Worm (Caenorhabditis elegans) whole organism, L1 larva: ENCODE data around the gene T23G7.3.
A peak's percentile ranks its signal among the peaks of the same experiment; 100 is the strongest.

Experiments used
- C04F5.9 ChIP-seq: sonication (generic microtip); optimal IDR thresholded peaks from 2 replicates; lab custom pipeline; 2016; ENCODE audit warnings: missing genetic modification characterization, missing compliant biosample characterization
- C16A3.4 ChIP-seq: fragments of 150-350 bp; optimal IDR thresholded peaks from 2 replicates; lab custom pipeline; 2014; ENCODE audit warnings: missing biosample characterization, missing genetic modification characterization
- C34B4.2 ChIP-seq: sonication (generic microtip); optimal IDR thresholded peaks from 2 replicates; lab custom pipeline; 2017; ENCODE audit warnings: mild to moderate bottlenecking, missing genetic modification characterization, missing compliant biosample characterization
- F16B12.6 ChIP-seq: fragments of 150-350 bp; optimal IDR thresholded peaks from 2 replicates; lab custom pipeline; 2014; ENCODE audit warnings: missing biosample characterization, missing genetic modification characterization
- Y116A8C.19 ChIP-seq: sonication (generic microtip); optimal IDR thresholded peaks from 2 replicates; lab custom pipeline; 2016; ENCODE audit warnings: missing compliant biosample characterization, missing genetic modification characterization, borderline replicate concordance
- aha-1 ChIP-seq: fragments of 150-350 bp; optimal IDR thresholded peaks from 2 replicates; lab custom pipeline; 2014; ENCODE audit warnings: missing biosample characterization, missing genetic modification characterization
- alr-1 ChIP-seq: fragments of 200-800 bp; sonication (Bioruptor generic); optimal IDR thresholded peaks from 2 replicates; lab custom pipeline; 2018; ENCODE audit warnings: borderline replicate concordance, mild to moderate bottlenecking, missing genetic modification characterization, missing compliant biosample characterization
- aly-2 ChIP-seq: fragments of 150-350 bp; optimal IDR thresholded peaks from 2 replicates; lab custom pipeline; 2014; ENCODE audit warnings: missing biosample characterization, missing genetic modification characterization
- ama-1 ChIP-seq: fragments of 150-350 bp; optimal IDR thresholded peaks from 2 replicates; lab custom pipeline; 2014
- blmp-1 ChIP-seq: fragments of 150-350 bp; optimal IDR thresholded peaks from 2 replicates; lab custom pipeline; 2014; ENCODE audit warnings: missing biosample characterization, missing genetic modification characterization
- ceh-63 ChIP-seq: fragments of 200-800 bp; sonication (Bioruptor generic); optimal IDR thresholded peaks from 2 replicates; lab custom pipeline; 2018; ENCODE audit warnings: mild to moderate bottlenecking, missing genetic modification characterization, missing compliant biosample characterization
- ceh-8 ChIP-seq: fragments of 200-800 bp; sonication (Bioruptor generic); optimal IDR thresholded peaks from 2 replicates; lab custom pipeline; 2018; ENCODE audit warnings: mild to moderate bottlenecking, missing genetic modification characterization, moderate library complexity, missing compliant biosample characterization
- ceh-82 ChIP-seq, 3 experiments: fragments of 150-350 bp in 1 of 3; sonication (generic microtip) in 2 of 3; optimal IDR thresholded peaks; 2 replicates each; lab custom pipeline; 2014 to 2017; ENCODE audit warnings: missing biosample characterization in 3 of 3, missing genetic modification characterization in 3 of 3
- ceh-88 ChIP-seq: fragments of 200-800 bp; sonication (Bioruptor generic); IDR thresholded peaks from 2 replicates; pipeline ENCODE4 v1.3.6; 2022; ENCODE audit warnings: missing genetic modification characterization, missing compliant biosample characterization
- ceh-90 ChIP-seq: sonication (generic microtip); optimal IDR thresholded peaks from 2 replicates; lab custom pipeline; 2016; ENCODE audit warnings: missing genetic modification characterization, missing compliant biosample characterization
- ces-1 ChIP-seq: fragments of 150-350 bp; optimal IDR thresholded peaks from 2 replicates; lab custom pipeline; 2014; ENCODE audit warnings: missing biosample characterization, missing genetic modification reagents, missing genetic modification characterization
- dpl-1 ChIP-seq, 3 experiments: fragments of 150-350 bp in 2 of 3; sonication (generic microtip) in 1 of 3; optimal IDR thresholded peaks; 2 replicates each; lab custom pipeline; 2014 to 2017; ENCODE audit warnings: missing biosample characterization in 3 of 3, missing genetic modification characterization in 3 of 3, missing genetic modification reagents in 3 of 3
- dsc-1 ChIP-seq: sonication (generic microtip); optimal IDR thresholded peaks from 2 replicates; lab custom pipeline; 2016; ENCODE audit warnings: mild to moderate bottlenecking, missing genetic modification characterization, missing compliant biosample characterization
- efl-1 ChIP-seq, 4 experiments: fragments of 150-350 bp; optimal IDR thresholded peaks in 3 of 4; peaks in 1 of 4; 1 replicate in 1 of 4; 2 replicates in 3 of 4; lab custom pipeline; 2014; ENCODE audit warnings: missing biosample characterization in 2 of 4, missing genetic modification characterization in 2 of 4, missing genetic modification reagents in 2 of 4
- egl-27 ChIP-seq, 2 experiments: fragments of 150-350 bp in 1 of 2; sonication (generic microtip); optimal IDR thresholded peaks; 3 replicates each; lab custom pipeline; 2017 to 2018; ENCODE audit warnings: missing biosample characterization in 2 of 2, missing genetic modification characterization in 2 of 2, missing genetic modification reagents in 2 of 2
- elt-2 ChIP-seq: sonication (generic microtip); optimal IDR thresholded peaks from 2 replicates; lab custom pipeline; 2016; ENCODE audit warnings: missing genetic modification characterization, mild to moderate bottlenecking, inconsistent platforms, missing compliant biosample characterization, missing genetic modification reagents
- fkh-10 ChIP-seq: sonication (generic microtip); optimal IDR thresholded peaks from 2 replicates; lab custom pipeline; 2017; ENCODE audit warnings: missing biosample characterization, missing genetic modification reagents, missing genetic modification characterization
- fkh-8 ChIP-seq: sonication (generic microtip); optimal IDR thresholded peaks from 2 replicates; lab custom pipeline; 2016; ENCODE audit warnings: mild to moderate bottlenecking, missing genetic modification characterization, missing compliant biosample characterization
- fos-1 ChIP-seq: fragments of 150-350 bp; optimal IDR thresholded peaks from 2 replicates; lab custom pipeline; 2014; ENCODE audit warnings: missing biosample characterization, missing genetic modification characterization
- grh-1 ChIP-seq: fragments of 200-800 bp; sonication (Bioruptor generic); IDR thresholded peaks from 2 replicates; pipeline ENCODE4 v1.3.6; 2022; ENCODE audit warnings: missing genetic modification reagents, missing genetic modification characterization, missing compliant biosample characterization
- irx-1 ChIP-seq: sonication (generic microtip); optimal IDR thresholded peaks from 2 replicates; lab custom pipeline; 2016; ENCODE audit warnings: missing genetic modification characterization, missing compliant biosample characterization
- jun-1 ChIP-seq: fragments of 150-350 bp; optimal IDR thresholded peaks from 2 replicates; lab custom pipeline; 2014; ENCODE audit warnings: missing biosample characterization, missing genetic modification reagents, missing genetic modification characterization
- lin-14 ChIP-seq: fragments of 200-800 bp; sonication (Bioruptor generic); optimal IDR thresholded peaks from 2 replicates; lab custom pipeline; 2018; ENCODE audit warnings: mild to moderate bottlenecking, missing genetic modification characterization, moderate library complexity, missing compliant biosample characterization
- lin-39 ChIP-seq: fragments of 150-350 bp; optimal IDR thresholded peaks from 2 replicates; lab custom pipeline; 2014; ENCODE audit warnings: missing biosample characterization, missing genetic modification reagents, missing genetic modification characterization
- lir-3 ChIP-seq: sonication (generic microtip); optimal IDR thresholded peaks from 2 replicates; lab custom pipeline; 2016; ENCODE audit warnings: mild to moderate bottlenecking, missing genetic modification characterization, moderate library complexity, missing compliant biosample characterization; ENCODE audit not compliant: poor library complexity
- mep-1 ChIP-seq: fragments of 150-350 bp; optimal IDR thresholded peaks from 2 replicates; lab custom pipeline; 2014; ENCODE audit warnings: missing biosample characterization, missing genetic modification characterization
- nhr-19 ChIP-seq: fragments of 200-800 bp; sonication (Bioruptor generic); conservative IDR thresholded peaks from 2 replicates; pipeline ENCODE4 v1.3.6; 2022; ENCODE audit warnings: missing genetic modification characterization, missing compliant biosample characterization
- nhr-237 ChIP-seq: fragments of 150-350 bp; optimal IDR thresholded peaks from 2 replicates; lab custom pipeline; 2014; ENCODE audit warnings: missing biosample characterization, missing genetic modification characterization
- nhr-76 ChIP-seq: sonication (generic microtip); optimal IDR thresholded peaks from 2 replicates; lab custom pipeline; 2017; ENCODE audit warnings: missing biosample characterization, missing genetic modification characterization
- nhr-77 ChIP-seq: fragments of 150-350 bp; optimal IDR thresholded peaks from 2 replicates; lab custom pipeline; 2014; ENCODE audit warnings: missing biosample characterization, missing genetic modification characterization
- nhr-84 ChIP-seq: sonication (generic microtip); optimal IDR thresholded peaks from 2 replicates; lab custom pipeline; 2017; ENCODE audit warnings: missing biosample characterization, missing genetic modification characterization
- rnt-1 ChIP-seq: sonication (generic microtip); optimal IDR thresholded peaks from 2 replicates; lab custom pipeline; 2016; ENCODE audit warnings: mild to moderate bottlenecking, missing genetic modification characterization, moderate library complexity, missing compliant biosample characterization
- skn-1 ChIP-seq: fragments of 150-350 bp; optimal IDR thresholded peaks from 2 replicates; lab custom pipeline; 2014; ENCODE audit warnings: missing biosample characterization, missing genetic modification characterization
- sup-37 ChIP-seq: fragments of 200-800 bp; sonication (Bioruptor generic); optimal IDR thresholded peaks from 2 replicates; lab custom pipeline; 2018; ENCODE audit warnings: mild to moderate bottlenecking, missing genetic modification characterization, missing compliant biosample characterization
- tbx-2 ChIP-seq: sonication (generic microtip); optimal IDR thresholded peaks from 2 replicates; lab custom pipeline; 2016; ENCODE audit warnings: missing genetic modification characterization, missing compliant biosample characterization
- unc-30 ChIP-seq: sonication (generic microtip); optimal IDR thresholded peaks from 2 replicates; lab custom pipeline; 2017; ENCODE audit warnings: missing biosample characterization, missing genetic modification characterization
- unc-62 ChIP-seq: fragments of 150-350 bp; optimal IDR thresholded peaks from 2 replicates; lab custom pipeline; 2014; ENCODE audit warnings: missing biosample characterization, missing genetic modification reagents, missing genetic modification characterization
- vab-15 ChIP-seq: sonication (generic microtip); optimal IDR thresholded peaks from 2 replicates; lab custom pipeline; 2017; ENCODE audit warnings: missing genotype, mild to moderate bottlenecking, missing genetic modification characterization, missing compliant biosample characterization
- xbp-1 ChIP-seq: sonication (generic microtip); optimal IDR thresholded peaks from 2 replicates; lab custom pipeline; 2016; ENCODE audit warnings: missing genetic modification characterization, missing compliant biosample characterization

The T23G7.3 gene

ce11 chrII:9135878-9136277 is 31.8 kb downstream of the T23G7.3 start, which contains the start of gene nlp-78:
TSS of gene nlp-78 (plus strand) at chrII:9136178.
- TF ChIP-seq efl-1 (optimal IDR thresholded peaks at IDR 0.05; lab: Kevin White, UChicago) (no peak), efl-1 (GFP tag; optimal IDR thresholded peaks at IDR 0.05 in 1 of 2; lab: Kevin White, UChicago) (no peak), skn-1 (tag; lab: Kevin White, UChicago) (no peak), ceh-88 (GFP tag; lab: Robert Waterston, UW) (no peak), ces-1 (no peak), nhr-76 (no peak), elt-2 (tag; lab: Kevin White, UChicago) (no peak), fos-1 (tag; lab: Kevin White, UChicago) (no peak), nhr-19 (GFP tag; lab: Robert Waterston, UW) (no peak), irx-1 (tag; lab: Kevin White, UChicago) (no peak), lir-3 (no peak), dpl-1 (GFP tag; optimal IDR thresholded peaks at IDR 0.05; lab: Kevin White, UChicago) (no peak), ceh-63 (no peak), Y116A8C.19 (no peak), nhr-237 (no peak), nhr-77 (tag; lab: Kevin White, UChicago) (no peak)

ce11 chrII:9132338-9132737 is 35.3 kb downstream of the T23G7.3 start:
- TF ChIP-seq C04F5.9 (tag; lab: Kevin White, UChicago), result no peak
- TF ChIP-seq nhr-237, result no peak
- no peak for TF ChIP-seq grh-1
- no peak for TF ChIP-seq xbp-1 (tag; lab: Kevin White, UChicago)
- no peak for TF ChIP-seq ceh-88 (GFP tag; lab: Robert Waterston, UW)
- TF ChIP-seq aly-2 (tag; lab: Kevin White, UChicago), result no peak
- TF ChIP-seq tbx-2 (tag; lab: Kevin White, UChicago), result no peak
- no peak for TF ChIP-seq C34B4.2 (tag; lab: Kevin White, UChicago)
- TF ChIP-seq egl-27 (tag; optimal IDR thresholded peaks at IDR 0.05; lab: Kevin White, UChicago), result no peak
- no peak for TF ChIP-seq rnt-1
- TF ChIP-seq mep-1 (tag; lab: Kevin White, UChicago), result no peak
- no peak for TF ChIP-seq nhr-84 (tag; lab: Kevin White, UChicago)
- TF ChIP-seq C16A3.4 (tag; lab: Kevin White, UChicago), result no peak
- TF ChIP-seq jun-1, result no peak
- TF ChIP-seq sup-37 (GFP tag; lab: Kevin White, UChicago), result no peak
- TF ChIP-seq F16B12.6 (tag; lab: Kevin White, UChicago), result no peak
- no peak for TF ChIP-seq unc-30
- TF ChIP-seq unc-62 (GFP tag; lab: Kevin White, UChicago), result no peak

- TF ChIP-seq ceh-88 (GFP tag; lab: Robert Waterston, UW) (no peak), jun-1 (no peak), fkh-10 (GFP tag; lab: Kevin White, UChicago) (no peak), alr-1 (tag; lab: Kevin White, UChicago) (no peak), egl-27 (tag; optimal IDR thresholded peaks at IDR 0.05; lab: Kevin White, UChicago) (no peak)
Measured at ce11 chrII:9131363-9131762, 36.3 kb downstream of the T23G7.3 start, which contains the start of gene C16D2.1. TSS of gene C16D2.1 (plus strand) at chrII:9131663.

DNA sequence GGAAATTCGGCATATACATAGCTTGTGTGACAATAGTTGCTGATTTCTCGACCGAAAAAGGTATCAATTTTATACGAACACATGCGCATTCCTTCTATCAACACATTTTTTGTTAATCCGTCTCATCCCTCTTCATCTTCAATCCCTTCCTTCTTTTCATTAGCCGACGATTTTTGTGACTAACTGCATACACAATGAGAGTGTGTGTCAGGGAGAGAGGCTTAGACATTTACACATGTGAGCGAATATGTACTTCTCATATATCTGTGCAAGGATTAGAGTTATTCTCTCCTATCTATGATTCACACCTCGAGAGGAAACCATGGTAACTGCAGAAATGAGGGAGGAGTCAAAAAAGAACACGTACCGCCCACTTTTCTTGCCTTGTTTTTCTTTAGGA is 37.3 kb downstream of the T23G7.3 start:
- TF ChIP-seq aly-2 (tag; lab: Kevin White, UChicago) (no peak), dsc-1 (tag; lab: Kevin White, UChicago) (peak; percentile 56), lin-39 (tag; lab: Kevin White, UChicago) (no peak), ceh-90 (tag; lab: Kevin White, UChicago) (no peak), nhr-237 (no peak), blmp-1 (tag; lab: Kevin White, UChicago) (peak; percentile 37), fkh-8 (tag; lab: Kevin White, UChicago) (peak; percentile 61), fos-1 (tag; lab: Kevin White, UChicago) (peak; percentile 11), lin-14 (GFP tag; lab: Kevin White, UChicago) (peak; percentile 21), ceh-8 (no peak), ceh-82 (tag; optimal IDR thresholded peaks at IDR 0.05; lab: Kevin White, UChicago) (no peak), ama-1 (lab: Kevin White, UChicago) (no peak), vab-15 (tag; lab: Kevin White, UChicago) (no peak), irx-1 (tag; lab: Kevin White, UChicago) (no peak), aha-1 (no peak)
